Worm (Caenorhabditis elegans) whole organism, L2 larva: ENCODE data around the gene B0361.3.

Experiments
- ama-1 ChIP-seq: fragments of 150-350 bp; optimal IDR thresholded peaks from 2 replicates; lab custom pipeline; 2018; ENCODE audit warnings: inconsistent platforms
- ceh-16 ChIP-seq: fragments of 150-350 bp; optimal IDR thresholded peaks from 2 replicates; lab custom pipeline; 2014; ENCODE audit warnings: missing biosample characterization, missing genetic modification characterization
- nhr-237 ChIP-seq: fragments of 150-350 bp; optimal IDR thresholded peaks from 2 replicates; lab custom pipeline; 2014; ENCODE audit warnings: missing biosample characterization, missing genetic modification characterization
- ztf-11 ChIP-seq: sonication (generic microtip); optimal IDR thresholded peaks from 2 replicates; lab custom pipeline; 2017; ENCODE audit warnings: missing biosample characterization, missing genetic modification characterization

ce11 chrIII:7263028-7263427, 18.2 kb upstream of the B0361.3 start:
- TF ChIP-seq ztf-11 (tag; lab: Kevin White, UChicago), result no peak
- TF ChIP-seq ama-1 (lab: Kevin White, UChicago), result no peak
- TF ChIP-seq ceh-16 (tag; lab: Kevin White, UChicago), result no peak
- TF ChIP-seq nhr-237 (tag; lab: Kevin White, UChicago), result no peak
